Fruit fly (Drosophila melanogaster) whole organism, wandering third instar larva: ENCODE results near the gene CG13086.
A peak's percentile ranks its signal among the peaks of the same experiment; 100 is the strongest.

Source experiments
- Hr78 ChIP-seq: fragments of >200 bp; optimal IDR thresholded peaks from 2 replicates; lab custom pipeline; 2017; ENCODE audit warnings: missing biosample characterization, missing genetic modification characterization
- Jra ChIP-seq: sonication (Bioruptor generic); optimal IDR thresholded peaks from 2 replicates; lab custom pipeline; 2016; ENCODE audit warnings: missing biosample characterization, missing genetic modification characterization
- Myc ChIP-seq: fragments of >200 bp; optimal IDR thresholded peaks from 2 replicates; lab custom pipeline; 2017
- dl ChIP-seq, 2 experiments: fragments of 175-275, 200-275 bp in 1 of 2; fragments of 200-275 bp in 1 of 2; sonication (Bioruptor generic); optimal IDR thresholded peaks; lab custom pipeline; 2018; ENCODE audit warnings: mild to moderate bottlenecking in 2 of 2, missing biosample characterization in 2 of 2, missing genetic modification characterization in 2 of 2, moderate library complexity in 2 of 2; ENCODE audit not compliant: partially characterized antibody in 2 of 2, insufficient read depth in 1 of 2
- foxo ChIP-seq, 2 experiments: fragments of 200-800 bp; sonication (Bioruptor generic); optimal IDR thresholded peaks; 2 replicates in 1 of 2; 3 replicates in 1 of 2; lab custom pipeline; 2016 to 2017; ENCODE audit warnings: missing biosample characterization in 2 of 2, missing genetic modification characterization in 2 of 2
- fru ChIP-seq: fragments of 200-800 bp; sonication (Bioruptor generic); optimal IDR thresholded peaks from 3 replicates; lab custom pipeline; 2016; ENCODE audit warnings: missing biosample characterization, mild to moderate bottlenecking, missing genetic modification characterization
- psq ChIP-seq: fragments of 200-800 bp; sonication (Bioruptor generic); optimal IDR thresholded peaks from 3 replicates; lab custom pipeline; 2017; ENCODE audit warnings: missing biosample characterization, mild to moderate bottlenecking, missing genetic modification characterization, moderate library complexity

dm6 chr2L:19327828-19328227 is 36.3 kb upstream of the CG13086 start:
- TF ChIP-seq psq (GFP tag; lab: Kevin White, UChicago) (no peak), foxo (GFP tag; optimal IDR thresholded peaks at IDR 0.05; lab: Kevin White, UChicago) (no peak), Hr78 (GFP tag; lab: Kevin White, UChicago) (no peak), Myc (lab: Kevin White, UChicago) (no peak), dl (GFP tag; optimal IDR thresholded peaks at IDR 0.05; lab: Kevin White, UChicago; ENCODE audit: insufficient read depth in 1 of 2, partially characterized antibody in 2 of 2) (no peak), Jra (GFP tag; lab: Kevin White, UChicago) (no peak), fru (peak; percentile 4)
